Fruit fly (Drosophila melanogaster) whole organism, prepupa: ENCODE results near the gene GatA.

Experiments used
- CG10631 ChIP-seq: fragments of 200-800 bp; sonication (Bioruptor generic); optimal IDR thresholded peaks from 2 replicates; lab custom pipeline; 2016; ENCODE audit warnings: missing biosample characterization, missing genetic modification characterization
- CG10669 ChIP-seq: fragments of 200-800 bp; sonication (Bioruptor generic); optimal IDR thresholded peaks from 3 replicates; lab custom pipeline; 2018; ENCODE audit warnings: missing biosample characterization, mild to moderate bottlenecking, missing genetic modification characterization, moderate library complexity
- CG11762 ChIP-seq: fragments of 200-800 bp; sonication (Bioruptor generic); optimal IDR thresholded peaks from 3 replicates; lab custom pipeline; 2016; ENCODE audit warnings: missing biosample characterization, missing genetic modification characterization; ENCODE audit not compliant: insufficient read depth
- CG11902 ChIP-seq: fragments of 200-800 bp; sonication (Bioruptor generic); optimal IDR thresholded peaks from 3 replicates; lab custom pipeline; 2016; ENCODE audit warnings: missing biosample characterization, missing genetic modification characterization
- CG15336 ChIP-seq: fragments of 200-800 bp; sonication (Bioruptor generic); IDR thresholded peaks from 2 replicates; pipeline ENCODE4 v1.3.6; 2022; ENCODE audit warnings: missing biosample characterization, missing genetic modification characterization
- CG1621 ChIP-seq: fragments of 200-800 bp; sonication (Bioruptor generic); optimal IDR thresholded peaks from 3 replicates; lab custom pipeline; 2018; ENCODE audit warnings: missing biosample characterization, mild to moderate bottlenecking, missing genetic modification characterization
- CG16779 ChIP-seq: fragments of 200-800 bp; sonication (Bioruptor generic); optimal IDR thresholded peaks from 3 replicates; lab custom pipeline; 2017; ENCODE audit warnings: missing biosample characterization, mild to moderate bottlenecking, missing genetic modification characterization
- CG3032 ChIP-seq: fragments of 200-800 bp; optimal IDR thresholded peaks from 2 replicates; lab custom pipeline; 2019; ENCODE audit warnings: missing biosample characterization, mild to moderate bottlenecking, missing genetic modification characterization, moderate library complexity
- CG32006 ChIP-seq: fragments of 200-800 bp; sonication (Bioruptor generic); optimal IDR thresholded peaks from 3 replicates; lab custom pipeline; 2017; ENCODE audit warnings: missing biosample characterization, mild to moderate bottlenecking, missing genetic modification characterization
- CG34406 ChIP-seq: fragments of 200-800 bp; sonication (Bioruptor generic); optimal IDR thresholded peaks from 3 replicates; lab custom pipeline; 2016; ENCODE audit warnings: missing biosample characterization, missing genetic modification characterization
- CG3919 ChIP-seq: fragments of 200-800 bp; sonication (Bioruptor generic); optimal IDR thresholded peaks from 3 replicates; lab custom pipeline; 2016; ENCODE audit warnings: missing biosample characterization, missing genetic modification characterization
- CG4318 ChIP-seq: fragments of 200-800 bp; sonication (Bioruptor generic); optimal IDR thresholded peaks from 3 replicates; lab custom pipeline; 2017; ENCODE audit warnings: missing biosample characterization, mild to moderate bottlenecking, missing genetic modification characterization
- CG6163 ChIP-seq: fragments of 200-800 bp; sonication (Bioruptor generic); IDR thresholded peaks from 3 replicates; pipeline ENCODE4 v1.3.6; 2022; ENCODE audit warnings: missing biosample characterization, missing genetic modification characterization
- CG6792 ChIP-seq: fragments of 200-800 bp; sonication (Bioruptor generic); optimal IDR thresholded peaks from 3 replicates; lab custom pipeline; 2016; ENCODE audit warnings: missing biosample characterization, missing genetic modification characterization
- CG6808 ChIP-seq: fragments of 200-800 bp; sonication (Bioruptor generic); optimal IDR thresholded peaks from 3 replicates; lab custom pipeline; 2017; ENCODE audit warnings: missing biosample characterization, missing genetic modification characterization, mild to moderate bottlenecking, moderate library complexity, missing genetic modification reagents
- CG6854 ChIP-seq: fragments of 200-800 bp; sonication (Bioruptor generic); optimal IDR thresholded peaks from 2 replicates; lab custom pipeline; 2017; ENCODE audit warnings: missing biosample characterization, mild to moderate bottlenecking, missing genetic modification characterization
- CG7368 ChIP-seq: fragments of 200-800 bp; sonication (Bioruptor generic); optimal IDR thresholded peaks from 3 replicates; lab custom pipeline; 2016; ENCODE audit warnings: missing biosample characterization, missing genetic modification characterization
- CG8319 ChIP-seq: fragments of 200-800 bp; sonication (Bioruptor generic); optimal IDR thresholded peaks from 3 replicates; lab custom pipeline; 2016; ENCODE audit warnings: missing biosample characterization, missing genetic modification characterization
- CG8632 ChIP-seq: fragments of 200-800 bp; sonication (Bioruptor generic); optimal IDR thresholded peaks from 3 replicates; lab custom pipeline; 2016; ENCODE audit warnings: missing biosample characterization, missing genetic modification characterization
- CG9139 ChIP-seq: fragments of 200-800 bp; sonication (Bioruptor generic); optimal IDR thresholded peaks from 3 replicates; lab custom pipeline; 2017; ENCODE audit warnings: missing biosample characterization, mild to moderate bottlenecking, missing genetic modification characterization
- Eip75B ChIP-seq: fragments of 200-800 bp; sonication (Bioruptor generic); optimal IDR thresholded peaks from 3 replicates; lab custom pipeline; 2016; ENCODE audit warnings: missing biosample characterization, missing genetic modification characterization
- Ets21C ChIP-seq: fragments of 200-800 bp; sonication (Bioruptor generic); optimal IDR thresholded peaks from 3 replicates; lab custom pipeline; 2016; ENCODE audit warnings: missing biosample characterization, missing genetic modification characterization
- Ets96B ChIP-seq: fragments of 200-800 bp; optimal IDR thresholded peaks from 2 replicates; lab custom pipeline; 2019; ENCODE audit warnings: missing biosample characterization, mild to moderate bottlenecking, missing genetic modification characterization, moderate library complexity
- Gug ChIP-seq: fragments of 200-800 bp; sonication (Bioruptor generic); IDR thresholded peaks from 2 replicates; pipeline ENCODE4 v1.3.6; 2022; ENCODE audit warnings: missing biosample characterization, missing genetic modification characterization
- Hr38 ChIP-seq: sonication (Bioruptor generic); optimal IDR thresholded peaks from 2 replicates; lab custom pipeline; 2016; ENCODE audit warnings: missing biosample characterization, missing genetic modification characterization
- Hr39 ChIP-seq: fragments of 200-800 bp; sonication (Bioruptor generic); optimal IDR thresholded peaks from 2 replicates; lab custom pipeline; 2016; ENCODE audit warnings: missing biosample characterization, missing genetic modification characterization
- Hr4 ChIP-seq: fragments of 200-800 bp; sonication (Bioruptor generic); optimal IDR thresholded peaks from 3 replicates; lab custom pipeline; 2016; ENCODE audit warnings: missing biosample characterization, missing genetic modification characterization
- Lpt ChIP-seq: fragments of 200-800 bp; sonication (Bioruptor generic); optimal IDR thresholded peaks from 3 replicates; lab custom pipeline; 2016; ENCODE audit warnings: missing biosample characterization, missing genetic modification characterization
- OdsH ChIP-seq: fragments of 200-800 bp; sonication (Bioruptor generic); optimal IDR thresholded peaks from 3 replicates; lab custom pipeline; 2016; ENCODE audit warnings: missing biosample characterization, missing genetic modification characterization
- Smox ChIP-seq: fragments of 200-800 bp; sonication (Bioruptor generic); optimal IDR thresholded peaks from 3 replicates; lab custom pipeline; 2016; ENCODE audit warnings: missing biosample characterization, missing genetic modification characterization
- Sox102F ChIP-seq: fragments of 200-800 bp; sonication (Bioruptor generic); optimal IDR thresholded peaks from 2 replicates; lab custom pipeline; 2016; ENCODE audit warnings: missing biosample characterization, mild to moderate bottlenecking, missing genetic modification characterization
- Sox14 ChIP-seq: fragments of 200-800 bp; sonication (Bioruptor generic); optimal IDR thresholded peaks from 3 replicates; lab custom pipeline; 2016; ENCODE audit warnings: missing biosample characterization, missing genetic modification characterization
- Sox15 ChIP-seq: fragments of 200-800 bp; sonication (Bioruptor generic); optimal IDR thresholded peaks from 3 replicates; lab custom pipeline; 2016; ENCODE audit warnings: missing biosample characterization, missing genetic modification characterization
- achi ChIP-seq: fragments of 200-800 bp; sonication (Bioruptor generic); optimal IDR thresholded peaks from 3 replicates; lab custom pipeline; 2016; ENCODE audit warnings: missing biosample characterization, missing genetic modification characterization
- cyc ChIP-seq: fragments of 200-800 bp; sonication (Bioruptor generic); optimal IDR thresholded peaks from 3 replicates; lab custom pipeline; 2016; ENCODE audit warnings: missing biosample characterization, missing genetic modification characterization
- dac ChIP-seq: fragments of 200-800 bp; sonication (Bioruptor generic); optimal IDR thresholded peaks from 2 replicates; lab custom pipeline; 2017; ENCODE audit warnings: missing biosample characterization, mild to moderate bottlenecking, missing genetic modification characterization
- eg ChIP-seq: fragments of 200-800 bp; sonication (Bioruptor generic); IDR thresholded peaks from 3 replicates; pipeline ENCODE4 v1.3.6; 2022; ENCODE audit warnings: missing biosample characterization, missing genetic modification characterization
- esn ChIP-seq: fragments of 200-800 bp; sonication (Bioruptor generic); optimal IDR thresholded peaks from 2 replicates; lab custom pipeline; 2016; ENCODE audit warnings: missing biosample characterization, mild to moderate bottlenecking, missing genetic modification characterization, moderate library complexity
- fd85E ChIP-seq: fragments of 200-800 bp; sonication (Bioruptor generic); optimal IDR thresholded peaks from 3 replicates; lab custom pipeline; 2016; ENCODE audit warnings: missing biosample characterization, missing genetic modification characterization
- lz ChIP-seq: fragments of 200-800 bp; sonication (Bioruptor generic); optimal IDR thresholded peaks from 3 replicates; lab custom pipeline; 2016; ENCODE audit warnings: missing biosample characterization, missing genetic modification characterization
- salr ChIP-seq, 2 experiments: fragments of 200-800 bp; sonication (Bioruptor generic); optimal IDR thresholded peaks; 3 replicates each; lab custom pipeline; 2016 to 2018; ENCODE audit warnings: missing biosample characterization in 2 of 2, missing genetic modification characterization in 2 of 2, mild to moderate bottlenecking in 1 of 2
- spab ChIP-seq: fragments of 200-800 bp; sonication (Bioruptor generic); optimal IDR thresholded peaks from 2 replicates; lab custom pipeline; 2017; ENCODE audit warnings: missing biosample characterization, mild to moderate bottlenecking, missing genetic modification characterization, missing genetic modification reagents
- svp ChIP-seq: fragments of 200-800 bp; sonication (Bioruptor generic); peaks from one replicate; lab custom pipeline; 2016; ENCODE audit warnings: missing biosample characterization, missing genetic modification characterization
- topi ChIP-seq: fragments of 200-800 bp; sonication (Bioruptor generic); optimal IDR thresholded peaks from 3 replicates; lab custom pipeline; 2016; ENCODE audit warnings: missing biosample characterization, missing genetic modification characterization
- vri ChIP-seq: fragments of 200-800 bp; sonication (Bioruptor generic); optimal IDR thresholded peaks from 3 replicates; lab custom pipeline; 2016; ENCODE audit warnings: missing biosample characterization, mild to moderate bottlenecking, missing genetic modification characterization

The GatA gene

dm6 chr3R:18997388-18998287 is 31.0 kb downstream of the GatA start (continued):
- TF ChIP-seq CG15336 (GFP tag; lab: Robert Waterston, UW) (no peak), CG16779 (tag; lab: Kevin White, UChicago) (no peak), OdsH (GFP tag; lab: Kevin White, UChicago) (no peak), Hr38 (no peak), CG9139 (GFP tag; lab: Kevin White, UChicago) (no peak), eg (no peak), salr (GFP tag; optimal IDR thresholded peaks at IDR 0.05; lab: Kevin White, UChicago) (no peak), Hr4 (GFP tag; lab: Kevin White, UChicago) (no peak), CG7368 (no peak), Ets21C (GFP tag; lab: Kevin White, UChicago) (no peak)

dm6 chr3R:18995556-18996272 is 32.9 kb downstream of the GatA start:
- TF ChIP-seq esn (GFP tag; lab: Kevin White, UChicago) (peak; percentile 94), Ets21C (GFP tag; lab: Kevin White, UChicago) (peak; percentile 86), Ets96B (tag; lab: Kevin White, UChicago) (peak; percentile 90), Sox15 (GFP tag; lab: Kevin White, UChicago) (peak; percentile 92), CG3032 (tag; lab: Kevin White, UChicago) (peak; percentile 86), CG8632 (GFP tag; lab: Kevin White, UChicago) (peak; percentile 93), CG6163 (GFP tag; lab: Robert Waterston, UW) (peak; percentile 95), dac (peak; percentile 58), salr (GFP tag; optimal IDR thresholded peaks at IDR 0.05; lab: Kevin White, UChicago) (peak; percentile 78 to 90), CG11902 (GFP tag; lab: Kevin White, UChicago) (peak; percentile 94), CG10669 (GFP tag; lab: Kevin White, UChicago) (peak; percentile 90), CG9139 (GFP tag; lab: Kevin White, UChicago) (peak; percentile 83), Sox14 (peak; percentile 92), CG4318 (peak; percentile 74), Smox (GFP tag; lab: Kevin White, UChicago) (peak; percentile 92), CG8319 (GFP tag; lab: Kevin White, UChicago) (peak; percentile 94), achi (peak; percentile 94), CG34406 (GFP tag; lab: Kevin White, UChicago) (peak; percentile 95), CG6792 (peak; percentile 95), vri (GFP tag; lab: Kevin White, UChicago) (peak; percentile 65), CG3919 (GFP tag; lab: Kevin White, UChicago) (peak; percentile 96), CG15336 (GFP tag; lab: Robert Waterston, UW) (peak; percentile 91), cyc (GFP tag; lab: Kevin White, UChicago) (peak; percentile 92), svp (GFP tag; lab: Kevin White, UChicago) (peak; percentile 98), CG32006 (GFP tag; lab: Kevin White, UChicago) (peak; percentile 91), CG7368 (peak; percentile 94), Hr39 (GFP tag; lab: Kevin White, UChicago) (peak; percentile 89), spab (GFP tag; lab: Kevin White, UChicago) (peak; percentile 88), CG1621 (peak; percentile 83), CG6854 (GFP tag; lab: Kevin White, UChicago) (peak; percentile 84), CG10631 (peak; percentile 92), CG16779 (tag; lab: Kevin White, UChicago) (peak; percentile 75), CG11762 (peak; percentile 94), lz (peak; percentile 93), Sox102F (GFP tag; lab: Kevin White, UChicago) (peak; percentile 89), CG6808 (GFP tag; lab: Kevin White, UChicago) (peak; percentile 85), Gug (GFP tag; lab: Robert Waterston, UW) (peak; percentile 83), Lpt (GFP tag; lab: Kevin White, UChicago) (peak; percentile 89), Eip75B (peak; percentile 96), fd85E (GFP tag; lab: Kevin White, UChicago) (peak; percentile 85), Hr38 (no peak), topi (GFP tag; lab: Kevin White, UChicago) (peak; percentile 94), OdsH (GFP tag; lab: Kevin White, UChicago) (peak; percentile 95), Hr4 (GFP tag; lab: Kevin White, UChicago) (peak; percentile 90)
